Worm (Caenorhabditis elegans) whole organism, young adult: Measurements from ENCODE around the gene tni-4.

Experiments
- F57C9.4 ChIP-seq: sonication (generic microtip); optimal IDR thresholded peaks from 2 replicates; lab custom pipeline; 2017; ENCODE audit warnings: mild to moderate bottlenecking, missing genetic modification characterization, missing compliant biosample characterization
- K11D2.4 ChIP-seq: fragments of 200-800 bp; sonication (Bioruptor generic); IDR thresholded peaks from 2 replicates; pipeline ENCODE4 v1.3.6; 2022; ENCODE audit warnings: missing genetic modification reagents, missing genetic modification characterization, missing compliant biosample characterization
- T07F8.4 ChIP-seq: sonication (generic microtip); optimal IDR thresholded peaks from 2 replicates; lab custom pipeline; 2016; ENCODE audit warnings: mild to moderate bottlenecking, missing genetic modification characterization, moderate library complexity, missing compliant biosample characterization
- Y53F4B.3 ChIP-seq: fragments of 200-800 bp; sonication (Bioruptor generic); IDR thresholded peaks from 2 replicates; pipeline ENCODE4 v1.3.6; 2022; ENCODE audit warnings: missing genetic modification reagents, missing genetic modification characterization, missing compliant biosample characterization
- Y67H2A.10 ChIP-seq: fragments of 200-800 bp; sonication (Bioruptor generic); conservative IDR thresholded peaks from 2 replicates; pipeline ENCODE4 v1.3.6; 2022; ENCODE audit warnings: missing genetic modification reagents, missing genetic modification characterization, missing compliant biosample characterization
- Y95B8A.8 ChIP-seq: fragments of 200-800 bp; sonication (Bioruptor generic); IDR thresholded peaks from 2 replicates; pipeline ENCODE4 v1.3.6; 2022; ENCODE audit warnings: missing genetic modification reagents, missing genetic modification characterization, missing compliant biosample characterization
- aptf-2 ChIP-seq: fragments of 200-800 bp; sonication (Bioruptor generic); conservative IDR thresholded peaks from 2 replicates; pipeline ENCODE4 v1.3.6; 2022; ENCODE audit warnings: missing genetic modification reagents, missing genetic modification characterization, missing compliant biosample characterization
- aptf-3 ChIP-seq: fragments of 200-800 bp; sonication (Bioruptor generic); IDR thresholded peaks from 2 replicates; pipeline ENCODE4 v1.3.6; 2022; ENCODE audit warnings: missing genetic modification characterization, missing compliant biosample characterization
- atf-7 ChIP-seq: sonication (generic microtip); optimal IDR thresholded peaks from 2 replicates; lab custom pipeline; 2017; ENCODE audit warnings: mild to moderate bottlenecking, missing genetic modification characterization, missing compliant biosample characterization
- athp-1 ChIP-seq: sonication (generic microtip); optimal IDR thresholded peaks from 2 replicates; lab custom pipeline; 2017; ENCODE audit warnings: mild to moderate bottlenecking, missing genetic modification characterization, missing compliant biosample characterization
- attf-3 ChIP-seq: fragments of 200-800 bp; sonication (Bioruptor generic); conservative IDR thresholded peaks from 2 replicates; pipeline ENCODE4 v1.3.6; 2022; ENCODE audit warnings: missing genetic modification reagents, missing genetic modification characterization, missing compliant biosample characterization
- attf-6 ChIP-seq: fragments of 200-800 bp; sonication (Bioruptor generic); IDR thresholded peaks from 2 replicates; pipeline ENCODE4 v1.3.6; 2022; ENCODE audit warnings: missing genetic modification reagents, missing genetic modification characterization, missing compliant biosample characterization
- cebp-1 ChIP-seq, 2 experiments: fragments of 200-800 bp in 1 of 2; sonication (Bioruptor generic) in 1 of 2; sonication (generic microtip) in 1 of 2; IDR thresholded peaks in 1 of 2; optimal IDR thresholded peaks in 1 of 2; 2 replicates each; pipeline versions ENCODE4 v1.3.6 to Lab custom; 2017 to 2022; ENCODE audit warnings: missing compliant biosample characterization in 2 of 2, missing genetic modification characterization in 2 of 2, mild to moderate bottlenecking in 1 of 2, missing genetic modification reagents in 1 of 2, moderate library complexity in 1 of 2
- ceh-79 ChIP-seq: sonication (generic microtip); optimal IDR thresholded peaks from 2 replicates; lab custom pipeline; 2017; ENCODE audit warnings: mild to moderate bottlenecking, missing genetic modification characterization, missing compliant biosample characterization
- chd-7 ChIP-seq: sonication (generic microtip); optimal IDR thresholded peaks from 2 replicates; lab custom pipeline; 2016; ENCODE audit warnings: mild to moderate bottlenecking, missing genetic modification characterization, moderate library complexity, missing compliant biosample characterization
- die-1 ChIP-seq: sonication (generic microtip); optimal IDR thresholded peaks from 2 replicates; lab custom pipeline; 2016; ENCODE audit warnings: missing genotype, mild to moderate bottlenecking, missing genetic modification characterization, missing compliant biosample characterization
- egl-44 ChIP-seq: fragments of 200-800 bp; sonication (Bioruptor generic); IDR thresholded peaks from 2 replicates; pipeline ENCODE4 v1.3.6; 2022; ENCODE audit warnings: missing genetic modification reagents, missing genetic modification characterization, missing compliant biosample characterization
- ekl-4 ChIP-seq: fragments of 200-800 bp; sonication (Bioruptor generic); IDR thresholded peaks from 2 replicates; pipeline ENCODE4 v1.3.6; 2022; ENCODE audit warnings: missing genetic modification reagents, missing genetic modification characterization, missing compliant biosample characterization
- ets-4 ChIP-seq: fragments of 200-800 bp; sonication (Bioruptor generic); optimal IDR thresholded peaks from 2 replicates; lab custom pipeline; 2018; ENCODE audit warnings: mild to moderate bottlenecking, missing genetic modification characterization, missing compliant biosample characterization
- hmg-20 ChIP-seq: fragments of 200-800 bp; sonication (Bioruptor generic); IDR thresholded peaks from 2 replicates; pipeline ENCODE4 v1.3.6; 2022; ENCODE audit warnings: missing genetic modification reagents, missing genetic modification characterization, missing compliant biosample characterization
- lin-35 ChIP-seq, 3 experiments: fragments of 150-350 bp in 2 of 3; sonication (generic microtip) in 1 of 3; optimal IDR thresholded peaks; 2 replicates each; lab custom pipeline; 2014 to 2018; ENCODE audit warnings: missing biosample characterization in 3 of 3, missing genetic modification characterization in 3 of 3, missing genetic modification reagents in 3 of 3
- lin-40 ChIP-seq: sonication (generic microtip); optimal IDR thresholded peaks from 2 replicates; lab custom pipeline; 2016; ENCODE audit warnings: missing genetic modification characterization, mild to moderate bottlenecking, missing compliant biosample characterization, missing genotype, missing genetic modification reagents
- lir-1 ChIP-seq: fragments of 200-800 bp; sonication (Bioruptor generic); conservative IDR thresholded peaks from 2 replicates; pipeline ENCODE4 v1.3.6; 2022; ENCODE audit warnings: missing genetic modification reagents, missing genetic modification characterization, missing compliant biosample characterization
- lsy-27 ChIP-seq: sonication (generic microtip); optimal IDR thresholded peaks from 2 replicates; lab custom pipeline; 2017; ENCODE audit warnings: missing genetic modification characterization, mild to moderate bottlenecking, missing compliant biosample characterization, antibody characterized with exemption, missing genotype, borderline replicate concordance; ENCODE audit not compliant: insufficient read depth
- madf-8 ChIP-seq: fragments of 200-800 bp; sonication (Bioruptor generic); conservative IDR thresholded peaks from 2 replicates; pipeline ENCODE4 v1.3.6; 2022; ENCODE audit warnings: missing genetic modification reagents, missing genetic modification characterization, missing compliant biosample characterization
- mel-28 ChIP-seq: sonication (generic microtip); optimal IDR thresholded peaks from 2 replicates; lab custom pipeline; 2016; ENCODE audit warnings: borderline replicate concordance, mild to moderate bottlenecking, missing genetic modification characterization, missing compliant biosample characterization
- nhr-90 ChIP-seq: sonication (generic microtip); optimal IDR thresholded peaks from 2 replicates; lab custom pipeline; 2016; ENCODE audit warnings: missing genotype, mild to moderate bottlenecking, missing genetic modification characterization, missing compliant biosample characterization
- pbrm-1 ChIP-seq: fragments of 200-800 bp; sonication (Bioruptor generic); IDR thresholded peaks from 2 replicates; pipeline ENCODE4 v1.3.6; 2022; ENCODE audit warnings: missing genetic modification reagents, missing genetic modification characterization, missing compliant biosample characterization
- rcor-1 ChIP-seq: fragments of 200-800 bp; sonication (Bioruptor generic); IDR thresholded peaks from 2 replicates; pipeline ENCODE4 v1.3.6; 2022; ENCODE audit warnings: missing genetic modification reagents, missing genetic modification characterization, missing compliant biosample characterization
- repo-1 ChIP-seq: sonication (generic microtip); optimal IDR thresholded peaks from 2 replicates; lab custom pipeline; 2017; ENCODE audit warnings: mild to moderate bottlenecking, missing genetic modification characterization, missing compliant biosample characterization
- rpc-1 ChIP-seq, 2 experiments: fragments of 150-350 bp in 1 of 2; sonication (generic microtip) in 1 of 2; optimal IDR thresholded peaks; 2 replicates each; lab custom pipeline; 2014 to 2018; ENCODE audit warnings: missing biosample characterization in 1 of 2, missing genetic modification characterization in 1 of 2, missing genetic modification reagents in 1 of 2, missing genotype in 1 of 2
- snpc-4 ChIP-seq, 5 experiments: fragments of 150-350 bp in 1 of 5; sonication (generic microtip) in 4 of 5; optimal IDR thresholded peaks; 2 replicates each; lab custom pipeline; 2014 to 2018; ENCODE audit warnings: missing genetic modification characterization in 5 of 5, missing biosample characterization in 3 of 5, antibody characterized with exemption in 2 of 5, mild to moderate bottlenecking in 2 of 5, missing compliant biosample characterization in 2 of 5, missing genotype in 2 of 5, moderate library complexity in 2 of 5, missing genetic modification reagents in 1 of 5
- tbx-9 ChIP-seq: sonication (generic microtip); optimal IDR thresholded peaks from 2 replicates; lab custom pipeline; 2016; ENCODE audit warnings: borderline replicate concordance, missing genetic modification characterization, inconsistent platforms, missing compliant biosample characterization
- zim-3 ChIP-seq: sonication (generic microtip); optimal IDR thresholded peaks from 2 replicates; lab custom pipeline; 2017; ENCODE audit warnings: mild to moderate bottlenecking, missing genetic modification characterization, moderate library complexity, missing compliant biosample characterization
- ztf-22 ChIP-seq: fragments of 200-800 bp; sonication (Bioruptor generic); optimal IDR thresholded peaks from 2 replicates; lab custom pipeline; 2018; ENCODE audit warnings: mild to moderate bottlenecking, missing genetic modification characterization, moderate library complexity, missing compliant biosample characterization

Gene tni-4

ce11 chrIV:5195531-5195930 is 8.9 kb upstream of the tni-4 start, which contains the start of gene gpa-18:
gpa-18 (minus strand) TSS chrIV:5195631.
- TF ChIP-seq mel-28 (tag; lab: Kevin White, UChicago) (no peak), die-1 (no peak), chd-7 (no peak), snpc-4 (GFP tag; optimal IDR thresholded peaks at IDR 0.05; lab: Kevin White, UChicago) (no peak), snpc-4 (tag; optimal IDR thresholded peaks at IDR 0.05; lab: Kevin White, UChicago) (no peak), lir-1 (no peak), aptf-2 (GFP tag; lab: Robert Waterston, UW) (no peak), F57C9.4 (tag; lab: Kevin White, UChicago) (no peak), attf-3 (GFP tag; lab: Robert Waterston, UW) (no peak), aptf-3 (GFP tag; lab: Robert Waterston, UW) (no peak), pbrm-1 (no peak), rpc-1 (optimal IDR thresholded peaks at IDR 0.05; lab: Kevin White, UChicago) (no peak), rpc-1 (tag; optimal IDR thresholded peaks at IDR 0.05; lab: Kevin White, UChicago) (no peak), madf-8 (GFP tag; lab: Robert Waterston, UW) (no peak), lin-40 (tag; lab: Kevin White, UChicago) (no peak)

ce11 chrIV:5200813-5201212 is 3.6 kb upstream of the tni-4 start:
- no peak for TF ChIP-seq hmg-20 (GFP tag; lab: Robert Waterston, UW)
- no peak for TF ChIP-seq Y95B8A.8
- TF ChIP-seq nhr-90 (tag; lab: Kevin White, UChicago) = no peak
- TF ChIP-seq pbrm-1 = no peak
- TF ChIP-seq ztf-22 (GFP tag; lab: Kevin White, UChicago) = no peak
- TF ChIP-seq atf-7 (tag; lab: Kevin White, UChicago) = no peak
- TF ChIP-seq T07F8.4 = no peak
- no peak for TF ChIP-seq lsy-27 (tag; lab: Kevin White, UChicago)
- no peak for TF ChIP-seq ekl-4 (GFP tag; lab: Robert Waterston, UW)
- TF ChIP-seq attf-6 (GFP tag; lab: Robert Waterston, UW) = no peak
- TF ChIP-seq lin-35 (GFP tag; optimal IDR thresholded peaks at IDR 0.05; lab: Kevin White, UChicago) = no peak
- TF ChIP-seq rcor-1 (GFP tag; lab: Robert Waterston, UW) = no peak

- TF ChIP-seq cebp-1 (GFP tag; IDR thresholded peaks at IDR 0.05; lab: Robert Waterston, UW) = no peak
- TF ChIP-seq cebp-1 (tag; optimal IDR thresholded peaks at IDR 0.05; lab: Kevin White, UChicago) = no peak
- TF ChIP-seq repo-1 (tag; lab: Kevin White, UChicago) = no peak
- TF ChIP-seq madf-8 (GFP tag; lab: Robert Waterston, UW) = no peak
- TF ChIP-seq ceh-79 (tag; lab: Kevin White, UChicago) = no peak
- no peak for TF ChIP-seq egl-44 (GFP tag; lab: Robert Waterston, UW)
- TF ChIP-seq T07F8.4 = no peak
- TF ChIP-seq athp-1 (tag; lab: Kevin White, UChicago) = no peak
- no peak for TF ChIP-seq atf-7 (tag; lab: Kevin White, UChicago)
- TF ChIP-seq ets-4 (GFP tag; lab: Kevin White, UChicago) = no peak
- TF ChIP-seq K11D2.4 = no peak
- no peak for TF ChIP-seq Y67H2A.10 (GFP tag; lab: Robert Waterston, UW)
- TF ChIP-seq Y95B8A.8 = no peak
- no peak for TF ChIP-seq Y53F4B.3 (GFP tag; lab: Robert Waterston, UW)
- no peak for TF ChIP-seq tbx-9 (tag; lab: Kevin White, UChicago)
- no peak for TF ChIP-seq lin-35 (GFP tag; optimal IDR thresholded peaks at IDR 0.05; lab: Kevin White, UChicago)
- no peak for TF ChIP-seq zim-3 (tag; lab: Kevin White, UChicago)
Observed at ce11 chrIV:5202575-5202974, 1.8 kb upstream of the tni-4 start.
